Worm (Caenorhabditis elegans): ENCODE results near the gene ins-35.

- TF ChIP-seq hlh-1 (tag; optimal IDR thresholded peaks at IDR 0.05) (no peak), unc-120 (tag; optimal IDR thresholded peaks at IDR 0.05; ENCODE audit: poor library complexity, severe bottlenecking) (no peak), M03D4.4 (tag; optimal IDR thresholded peaks at IDR 0.05) (no peak), cnd-1 (tag; optimal IDR thresholded peaks at IDR 0.05) (no peak), blmp-1 (tag; optimal IDR thresholded peaks at IDR 0.05) (no peak), unc-39 (tag; optimal IDR thresholded peaks at IDR 0.05) (no peak)
These were observed 37.3 kb upstream of the ins-35 start for ce11 chrV:20338020-20338419.

Data from whole organism, mixed stage, embryonic.